Fruit fly (Drosophila melanogaster): ENCODE measurements around the gene AnxB10.
A peak's percentile ranks its signal among the peaks of the same experiment; 100 is the strongest.

AnxB10 gene

DNA sequence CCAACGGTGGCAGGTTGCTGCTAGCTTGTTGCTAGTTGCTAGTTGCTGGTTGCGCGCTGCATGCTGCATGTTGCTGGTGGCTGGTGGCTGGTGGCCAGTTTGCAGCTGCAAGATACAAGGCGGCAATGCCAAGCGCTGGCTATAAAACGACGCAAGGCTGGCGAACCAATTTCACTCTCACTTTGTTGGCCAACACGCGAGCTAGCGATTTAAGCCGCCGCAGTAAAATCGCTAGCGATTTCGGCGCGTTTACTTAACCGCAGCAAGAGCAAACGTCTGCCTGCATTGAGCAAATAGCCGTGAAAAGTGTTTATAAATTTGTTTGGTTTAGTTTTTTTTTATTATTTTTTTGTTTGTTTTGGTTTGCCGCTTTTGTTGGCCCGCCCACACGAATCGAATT lies 39.9 kb downstream of the AnxB10 start, which contains the start of gene CG15322:
CG15322 (plus strand) TSS at position 148 of the 400 bp plus-strand sequence.
- no peak for TF ChIP-seq ems (GFP tag; optimal IDR thresholded peaks at IDR 0.05)
- no peak for TF ChIP-seq Dip3 (GFP tag; optimal IDR thresholded peaks at IDR 0.05)
- TF ChIP-seq CG31224 (GFP tag; IDR thresholded peaks at IDR 0.05), result no peak
- peak; percentile 98 for TF ChIP-seq CG8359 (GFP tag; optimal IDR thresholded peaks at IDR 0.05; ENCODE audit: borderline replicate concordance)
- TF ChIP-seq Ets65A (GFP tag), result peak; percentile 41

DNA sequence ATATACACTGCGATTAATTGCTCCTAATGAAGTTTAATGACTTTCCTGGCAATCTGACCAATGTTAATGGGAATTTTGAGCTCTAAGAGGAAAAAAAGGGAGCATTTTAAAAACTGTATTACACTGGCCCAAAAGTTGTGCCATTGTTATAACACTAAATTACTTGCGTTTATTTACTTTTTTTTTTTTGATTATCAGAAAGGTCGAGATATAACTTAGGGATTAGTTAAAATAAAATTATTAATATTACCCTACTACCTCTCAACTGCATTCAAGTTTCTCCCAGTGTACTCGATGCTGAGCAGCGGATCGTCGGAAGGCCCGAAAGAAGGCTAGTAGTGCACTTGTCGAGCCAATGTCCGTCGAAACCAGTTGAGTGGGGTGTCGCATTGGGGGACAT lies 42.8 kb downstream of the AnxB10 start:
- no peak for TF ChIP-seq prd (optimal IDR thresholded peaks at IDR 0.05)
- 0 out of 3 replicates have a peak, but pooled peaks have one; percentile 36 for TF ChIP-seq prd (GFP tag; IDR thresholded peaks at IDR 0.05)
- TF ChIP-seq HLH3B (GFP tag; IDR thresholded peaks at IDR 0.05), result no peak
- TF ChIP-seq Drgx (GFP tag; IDR thresholded peaks at IDR 0.05), result peak; percentile 58

DNA sequence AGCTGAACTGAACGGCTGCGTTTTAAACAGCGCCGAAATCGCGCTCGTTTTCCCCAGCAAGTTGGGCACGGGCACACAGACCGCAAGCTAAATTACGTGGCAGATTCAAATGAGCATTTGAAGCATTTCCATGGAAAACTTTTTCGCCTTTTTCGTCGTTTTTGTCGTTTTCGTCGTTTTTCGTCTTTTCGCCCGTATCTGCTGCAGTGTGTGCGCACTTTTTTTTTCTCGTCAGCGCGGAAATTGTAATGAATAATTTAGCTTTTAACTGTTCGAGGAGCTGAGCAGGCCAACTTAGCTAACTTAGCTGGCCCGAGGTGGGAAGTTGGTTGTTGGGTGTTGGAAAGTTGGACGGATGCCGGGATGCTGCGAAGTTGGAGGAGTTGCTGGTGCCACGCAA lies 43.8 kb downstream of the AnxB10 start:
- TF ChIP-seq CG10959 (GFP tag; IDR thresholded peaks at IDR 0.05), result no peak
- TF ChIP-seq fu2 (GFP tag; optimal IDR thresholded peaks at IDR 0.05), result no peak
- TF ChIP-seq CG8359 (GFP tag; optimal IDR thresholded peaks at IDR 0.05; ENCODE audit: borderline replicate concordance), result peak; percentile 78
- TF ChIP-seq seq (GFP tag; IDR thresholded peaks at IDR 0.05), result no peak
- TF ChIP-seq ato (GFP tag; IDR thresholded peaks at IDR 0.05; ENCODE audit: partially characterized antibody), result no peak
- TF ChIP-seq Sox102F (GFP tag; optimal IDR thresholded peaks at IDR 0.05), result no peak
- TF ChIP-seq klu (GFP tag; IDR thresholded peaks at IDR 0.05), result no peak

DNA sequence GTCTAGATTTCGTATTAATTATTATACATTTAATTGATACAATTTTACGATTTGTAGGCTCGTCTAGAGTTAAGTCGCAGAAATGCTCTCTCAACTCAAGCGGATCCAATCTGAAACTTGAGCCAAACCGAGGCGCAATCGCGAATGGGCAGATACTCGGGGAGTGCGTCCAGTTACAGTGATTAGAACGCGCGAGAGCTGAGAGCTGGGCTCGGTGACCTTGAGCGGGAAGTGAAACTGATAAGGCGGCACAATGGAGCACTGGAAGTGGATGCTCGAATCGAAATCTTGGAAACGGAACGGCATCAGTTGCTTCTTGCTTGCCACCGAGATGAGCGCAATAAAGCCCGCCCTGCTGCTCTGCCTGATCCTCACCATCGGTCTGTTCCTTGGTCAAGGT lies 51.2 kb downstream of the AnxB10 start, which contains the start of gene CG34331:
CG34331 (plus strand) TSS at position 301 of the 400 bp plus-strand sequence.
- TF ChIP-seq wek (GFP tag; optimal IDR thresholded peaks at IDR 0.05) (no peak), HLH4C (GFP tag; IDR thresholded peaks at IDR 0.05; ENCODE audit: partially characterized antibody) (0 out of 3 replicates have a peak, but pooled peaks have one; percentile 4)

All from whole organism, embryonic.